Fruit fly (Drosophila melanogaster) whole organism, adult: ENCODE data around the gene CG31988.

Experiments used
- CG11617 ChIP-seq: fragments of 200-800 bp; sonication (Bioruptor generic); optimal IDR thresholded peaks from 2 replicates; lab custom pipeline; 2017; ENCODE audit warnings: mild to moderate bottlenecking, missing biosample characterization, missing genetic modification reagents, missing genetic modification characterization
- CG14711 ChIP-seq: fragments of 200-800 bp; sonication (Bioruptor generic); optimal IDR thresholded peaks from 2 replicates; lab custom pipeline; 2018; ENCODE audit warnings: missing biosample characterization, mild to moderate bottlenecking, missing genetic modification characterization, moderate library complexity
- CG5204 ChIP-seq: fragments of 200-800 bp; sonication (Bioruptor generic); optimal IDR thresholded peaks from 2 replicates; lab custom pipeline; 2016; ENCODE audit warnings: missing biosample characterization, missing genetic modification characterization
- kay ChIP-seq: fragments of 200-800 bp; sonication (Bioruptor generic); peaks from one replicate; lab custom pipeline; 2016; ENCODE audit warnings: missing biosample characterization, missing genetic modification characterization, borderline replicate concordance
- toe ChIP-seq: fragments of 200-800 bp; sonication (Bioruptor generic); optimal IDR thresholded peaks from 2 replicates; lab custom pipeline; 2016; ENCODE audit warnings: missing biosample characterization, missing genetic modification characterization

DNA sequence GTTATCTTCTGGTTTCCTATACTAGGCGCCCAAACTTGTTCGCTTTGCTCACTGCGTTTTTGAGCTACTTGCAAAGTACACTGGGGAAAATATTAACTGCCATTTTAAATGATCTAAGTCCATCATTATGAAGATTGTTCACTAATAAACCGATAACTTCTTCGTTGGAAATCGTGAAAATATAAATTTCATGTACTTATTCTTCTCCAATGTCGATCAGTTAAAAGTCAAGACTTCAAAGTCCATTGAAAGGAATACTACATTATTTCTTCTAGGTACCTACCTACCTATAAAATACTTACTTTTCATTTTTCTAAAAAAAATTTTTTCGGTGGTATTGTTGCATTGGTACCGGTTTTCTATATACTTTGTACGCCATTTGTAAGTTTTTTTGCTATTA, 44.1 kb upstream of the CG31988 start:
- TF ChIP-seq kay (GFP tag; lab: Kevin White, UChicago) (no peak), CG11617 (GFP tag; lab: Kevin White, UChicago) (no peak), CG5204 (GFP tag; lab: Kevin White, UChicago) (no peak), toe (GFP tag; lab: Kevin White, UChicago) (no peak), CG14711 (tag; lab: Kevin White, UChicago) (no peak)
